Worm (Caenorhabditis elegans) whole organism, midembryonic: Measurements from ENCODE around the gene srt-18.

ENCODE experiments used
- T22C8.4 ChIP-seq: fragments of 200-800 bp; sonication (Bioruptor generic); IDR thresholded peaks from 2 replicates; pipeline ENCODE4 v1.3.6; 2022; ENCODE audit warnings: missing genetic modification characterization, missing compliant biosample characterization
- cog-1 ChIP-seq: sonication (generic microtip); optimal IDR thresholded peaks from 2 replicates; lab custom pipeline; 2016; ENCODE audit warnings: missing genetic modification characterization, missing compliant biosample characterization
- flt-1 ChIP-seq: fragments of 200-800 bp; sonication (Bioruptor generic); IDR thresholded peaks from 2 replicates; pipeline ENCODE4 v1.3.6; 2022; ENCODE audit warnings: missing genetic modification characterization, missing compliant biosample characterization
- klf-2 ChIP-seq: fragments of 200-800 bp; sonication (Bioruptor generic); conservative IDR thresholded peaks from 2 replicates; pipeline ENCODE4 v1.3.6; 2022; ENCODE audit warnings: missing genetic modification reagents, missing genetic modification characterization, missing compliant biosample characterization
- med-1 ChIP-seq: sonication (generic microtip); optimal IDR thresholded peaks from 2 replicates; lab custom pipeline; 2017; ENCODE audit warnings: missing genetic modification characterization, mild to moderate bottlenecking, missing compliant biosample characterization, antibody characterized with exemption, missing genetic modification reagents; ENCODE audit not compliant: insufficient read depth
- ref-1 ChIP-seq: fragments of 200-800 bp; sonication (Bioruptor generic); conservative IDR thresholded peaks from 2 replicates; pipeline ENCODE4 v1.3.6; 2022; ENCODE audit warnings: missing genetic modification reagents, missing genetic modification characterization, missing compliant biosample characterization
- tab-1 ChIP-seq: fragments of 200-800 bp; sonication (Bioruptor generic); IDR thresholded peaks from 2 replicates; pipeline ENCODE4 v1.3.6; 2022; ENCODE audit warnings: missing genetic modification characterization, missing compliant biosample characterization
- ztf-23 ChIP-seq: fragments of 200-800 bp; sonication (Bioruptor generic); IDR thresholded peaks from 2 replicates; pipeline ENCODE4 v1.3.6; 2022; ENCODE audit warnings: missing genetic modification reagents, missing genetic modification characterization, missing compliant biosample characterization
- ztf-29 ChIP-seq: fragments of 200-800 bp; sonication (Bioruptor generic); IDR thresholded peaks from 2 replicates; pipeline ENCODE4 v1.3.6; 2022; ENCODE audit warnings: missing genetic modification reagents, missing genetic modification characterization, missing compliant biosample characterization

Gene srt-18

ce11 chrV:8994272-8994671, 21.2 kb downstream of the srt-18 start:
- TF ChIP-seq med-1 (no peak), klf-2 (GFP tag; lab: Robert Waterston, UW) (no peak), ztf-29 (GFP tag; lab: Robert Waterston, UW) (no peak), tab-1 (GFP tag; lab: Robert Waterston, UW) (no peak), T22C8.4 (GFP tag; lab: Robert Waterston, UW) (no peak), flt-1 (GFP tag; lab: Robert Waterston, UW) (no peak), cog-1 (tag; lab: Kevin White, UChicago) (no peak), ref-1 (no peak), ztf-23 (GFP tag; lab: Robert Waterston, UW) (no peak)

DNA sequence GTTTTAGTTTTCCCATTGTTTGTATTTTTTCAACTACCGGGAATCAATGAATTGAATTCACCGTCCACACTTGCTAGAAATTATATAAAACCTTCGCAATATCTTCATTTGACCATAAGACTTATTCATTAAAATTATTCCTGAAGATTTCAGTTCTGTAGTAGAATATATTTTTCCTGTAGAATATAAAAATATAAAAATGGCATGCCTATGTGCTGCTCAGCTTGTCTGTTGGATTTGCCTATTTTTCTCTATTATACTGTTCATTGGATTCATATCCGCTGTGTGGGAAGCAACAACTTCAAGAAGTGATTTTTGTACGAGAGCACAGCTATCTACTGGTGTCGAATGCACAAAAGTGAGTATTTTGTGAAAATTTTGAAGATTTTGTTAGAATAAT, 23.8 kb downstream of the srt-18 start, which contains the start of gene F59E11.6:
Gene F59E11.6 (plus strand): TSS at position 111 of the 400 bp plus-strand sequence.
- no peak for TF ChIP-seq tab-1 (GFP tag; lab: Robert Waterston, UW)
- TF ChIP-seq med-1: no peak

DNA sequence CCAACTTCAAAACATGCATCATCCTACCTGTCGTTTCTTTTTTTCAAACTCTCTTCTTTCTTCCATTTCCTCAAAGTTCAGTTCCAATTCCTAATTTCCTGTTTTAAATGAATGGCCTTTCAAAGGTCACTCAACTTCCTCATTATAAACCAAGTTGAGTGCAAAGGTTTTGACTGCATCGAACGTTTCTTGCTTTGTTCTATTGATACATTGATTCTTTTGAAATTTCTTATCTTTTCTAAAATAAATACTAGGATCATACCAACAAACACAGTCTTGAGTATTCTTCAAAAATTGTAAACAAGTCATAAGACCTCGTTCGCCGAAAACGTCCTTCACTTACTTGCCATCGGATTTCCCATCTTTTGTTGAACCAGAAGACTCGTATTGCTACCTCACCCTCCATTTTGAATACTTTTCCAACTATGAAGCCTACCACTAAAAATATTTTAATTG, 25.2 kb downstream of the srt-18 start, which contains the start of gene F59E11.7:
Gene F59E11.7 (plus strand): TSS at position 51 of the 456 bp plus-strand sequence.
- TF ChIP-seq cog-1 (tag; lab: Kevin White, UChicago) (no peak), ztf-23 (GFP tag; lab: Robert Waterston, UW) (no peak), tab-1 (GFP tag; lab: Robert Waterston, UW) (no peak)

- TF ChIP-seq cog-1 (tag; lab: Kevin White, UChicago) (no peak), tab-1 (GFP tag; lab: Robert Waterston, UW) (no peak), T22C8.4 (GFP tag; lab: Robert Waterston, UW) (no peak), ztf-23 (GFP tag; lab: Robert Waterston, UW) (no peak), flt-1 (GFP tag; lab: Robert Waterston, UW) (no peak), klf-2 (GFP tag; lab: Robert Waterston, UW) (no peak), med-1 (no peak), ref-1 (no peak), ztf-29 (GFP tag; lab: Robert Waterston, UW) (no peak)
Measured at ce11 chrV:8988104-8988503, 27.3 kb downstream of the srt-18 start, which contains the start of gene str-87. TSS of gene str-87 (minus strand) at chrV:8988204.

ce11 chrV:8985740-8986139, 29.7 kb downstream of the srt-18 start, which contains the start of gene str-85:
TSS of gene str-85 (minus strand) at chrV:8985840.
- TF ChIP-seq ztf-29 (GFP tag; lab: Robert Waterston, UW) (no peak), med-1 (no peak), ztf-23 (GFP tag; lab: Robert Waterston, UW) (no peak), flt-1 (GFP tag; lab: Robert Waterston, UW) (no peak), tab-1 (GFP tag; lab: Robert Waterston, UW) (no peak), klf-2 (GFP tag; lab: Robert Waterston, UW) (no peak), cog-1 (tag; lab: Kevin White, UChicago) (no peak)

DNA sequence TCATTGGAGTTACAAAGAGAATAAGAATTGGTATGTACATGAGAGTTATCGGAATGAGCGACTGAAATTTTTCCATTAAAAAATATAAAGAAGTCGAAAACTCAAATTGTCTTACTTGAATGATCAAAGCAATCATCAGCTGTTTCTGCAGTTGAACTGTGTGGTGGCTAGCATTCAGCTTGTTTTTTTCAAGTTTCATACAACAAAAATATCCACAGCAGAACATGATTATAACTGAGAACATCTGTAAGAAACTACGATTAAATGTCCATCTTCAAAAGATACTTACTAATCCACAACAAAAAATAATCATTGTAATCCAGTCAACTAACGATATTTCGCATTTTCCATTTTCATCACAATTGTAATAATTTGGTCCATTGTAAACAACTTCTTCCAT, 30.7 kb downstream of the srt-18 start:
- TF ChIP-seq med-1 (no peak), T22C8.4 (GFP tag; lab: Robert Waterston, UW) (no peak), klf-2 (GFP tag; lab: Robert Waterston, UW) (no peak), ztf-23 (GFP tag; lab: Robert Waterston, UW) (no peak), cog-1 (tag; lab: Kevin White, UChicago) (no peak), ztf-29 (GFP tag; lab: Robert Waterston, UW) (no peak), tab-1 (GFP tag; lab: Robert Waterston, UW) (no peak), ref-1 (no peak), flt-1 (GFP tag; lab: Robert Waterston, UW) (no peak)

- TF ChIP-seq ztf-23 (GFP tag; lab: Robert Waterston, UW) (no peak), klf-2 (GFP tag; lab: Robert Waterston, UW) (no peak), flt-1 (GFP tag; lab: Robert Waterston, UW) (no peak), ztf-29 (GFP tag; lab: Robert Waterston, UW) (no peak), T22C8.4 (GFP tag; lab: Robert Waterston, UW) (no peak), cog-1 (tag; lab: Kevin White, UChicago) (no peak), ref-1 (no peak), med-1 (no peak), tab-1 (GFP tag; lab: Robert Waterston, UW) (no peak)
Measured at ce11 chrV:8983604-8984003, 31.8 kb downstream of the srt-18 start, which contains the start of gene str-86. TSS of gene str-86 (minus strand) at chrV:8983704.

- TF ChIP-seq ref-1 (no peak), T22C8.4 (GFP tag; lab: Robert Waterston, UW) (no peak), med-1 (no peak), klf-2 (GFP tag; lab: Robert Waterston, UW) (no peak), cog-1 (tag; lab: Kevin White, UChicago) (no peak), ztf-23 (GFP tag; lab: Robert Waterston, UW) (no peak), flt-1 (GFP tag; lab: Robert Waterston, UW) (no peak), ztf-29 (GFP tag; lab: Robert Waterston, UW) (no peak), tab-1 (GFP tag; lab: Robert Waterston, UW) (no peak)
Measured at ce11 chrV:8980845-8981244, 34.6 kb downstream of the srt-18 start, which contains the start of gene str-84. TSS of gene str-84 (minus strand) at chrV:8980945.

DNA sequence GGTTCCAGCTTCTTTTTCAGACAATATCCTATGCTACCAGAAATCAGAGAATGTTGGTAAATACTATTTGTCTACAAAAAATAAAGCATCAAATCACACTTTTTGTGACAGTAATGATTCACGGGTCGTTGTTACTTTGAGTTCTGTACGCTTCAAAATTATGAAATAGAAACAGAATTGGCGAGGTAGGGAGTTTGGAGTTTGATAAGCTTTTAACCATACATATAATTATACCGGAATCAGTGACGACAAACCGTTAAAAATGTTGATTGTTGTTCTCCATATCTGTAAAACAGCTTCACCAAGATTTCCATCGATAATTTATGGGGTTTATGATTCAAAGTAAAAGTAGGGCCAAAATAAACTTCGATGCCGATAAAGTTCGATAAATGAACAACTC, 37.5 kb downstream of the srt-18 start:
- no peak for TF ChIP-seq klf-2 (GFP tag; lab: Robert Waterston, UW)
- no peak for TF ChIP-seq cog-1 (tag; lab: Kevin White, UChicago)
- TF ChIP-seq tab-1 (GFP tag; lab: Robert Waterston, UW): no peak
- TF ChIP-seq flt-1 (GFP tag; lab: Robert Waterston, UW): no peak
- TF ChIP-seq ref-1: no peak
- no peak for TF ChIP-seq ztf-23 (GFP tag; lab: Robert Waterston, UW)
- TF ChIP-seq med-1: no peak
- TF ChIP-seq ztf-29 (GFP tag; lab: Robert Waterston, UW): no peak
- no peak for TF ChIP-seq T22C8.4 (GFP tag; lab: Robert Waterston, UW)

DNA sequence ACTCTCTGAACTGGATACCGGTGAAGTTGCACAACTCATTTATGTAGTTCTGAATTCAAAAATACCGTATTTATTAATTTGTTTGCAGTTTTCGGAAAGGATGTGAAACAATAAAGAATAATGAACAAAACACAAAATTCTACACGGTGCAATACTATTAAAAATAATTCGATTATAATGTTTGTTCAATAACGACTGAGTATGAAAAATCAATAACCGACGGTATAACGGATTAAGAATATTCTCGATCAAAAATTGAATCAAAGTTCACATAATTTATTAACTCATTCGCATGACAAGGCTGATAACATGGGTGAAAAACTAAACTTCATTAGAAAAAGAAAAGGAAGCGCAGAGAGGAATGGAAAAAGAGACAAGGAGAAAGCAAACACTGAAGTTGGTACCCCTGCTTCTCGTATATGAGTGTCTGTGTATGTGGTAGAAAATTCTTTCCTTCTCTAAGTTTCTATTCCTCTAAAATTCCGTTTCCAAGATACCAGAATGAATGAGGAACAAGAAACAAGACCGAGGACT, 40.5 kb downstream of the srt-18 start, which contains the start of gene nhr-143:
Gene nhr-143 (minus strand): TSS at position 51 of the 534 bp plus-strand sequence.
- no peak for TF ChIP-seq tab-1 (GFP tag; lab: Robert Waterston, UW)
- no peak for TF ChIP-seq klf-2 (GFP tag; lab: Robert Waterston, UW)
- no peak for TF ChIP-seq flt-1 (GFP tag; lab: Robert Waterston, UW)
- no peak for TF ChIP-seq ztf-29 (GFP tag; lab: Robert Waterston, UW)
- no peak for TF ChIP-seq ztf-23 (GFP tag; lab: Robert Waterston, UW)
- no peak for TF ChIP-seq med-1
- no peak for TF ChIP-seq ref-1
- no peak for TF ChIP-seq T22C8.4 (GFP tag; lab: Robert Waterston, UW)
- TF ChIP-seq cog-1 (tag; lab: Kevin White, UChicago): no peak
